Worm (Caenorhabditis elegans) whole organism, L3 larva: ENCODE data around the gene F26D2.16.

Experiments
- R02D3.7 ChIP-seq: fragments of 150-350 bp; optimal IDR thresholded peaks from 2 replicates; lab custom pipeline; 2014; ENCODE audit warnings: missing biosample characterization, missing genetic modification characterization
- ZK546.5 ChIP-seq: sonication (generic microtip); optimal IDR thresholded peaks from 2 replicates; lab custom pipeline; 2017; ENCODE audit warnings: missing biosample characterization, missing genetic modification characterization
- aly-2 ChIP-seq: fragments of 150-350 bp; optimal IDR thresholded peaks from 2 replicates; lab custom pipeline; 2014; ENCODE audit warnings: missing biosample characterization, missing genetic modification characterization
- ama-1 ChIP-seq: fragments of 150-350 bp; optimal IDR thresholded peaks from 2 replicates; lab custom pipeline; 2018
- ceh-16 ChIP-seq: sonication (generic microtip); optimal IDR thresholded peaks from 2 replicates; lab custom pipeline; 2017; ENCODE audit warnings: missing biosample characterization, missing genetic modification characterization
- ceh-28 ChIP-seq: fragments of 150-350 bp; optimal IDR thresholded peaks from 2 replicates; lab custom pipeline; 2014; ENCODE audit warnings: missing biosample characterization, missing genetic modification reagents, missing genetic modification characterization
- ceh-82 ChIP-seq: fragments of 150-350 bp; optimal IDR thresholded peaks from 2 replicates; lab custom pipeline; 2014; ENCODE audit warnings: missing biosample characterization, missing genetic modification characterization
- ceh-9 ChIP-seq: sonication (generic microtip); optimal IDR thresholded peaks from 2 replicates; lab custom pipeline; 2018; ENCODE audit warnings: missing biosample characterization, missing genetic modification characterization
- daf-12 ChIP-seq: fragments of 150-350 bp; optimal IDR thresholded peaks from 2 replicates; lab custom pipeline; 2014; ENCODE audit warnings: missing biosample characterization, missing genetic modification reagents, missing genetic modification characterization
- egl-27 ChIP-seq: sonication (generic microtip); optimal IDR thresholded peaks from 4 replicates; lab custom pipeline; 2017; ENCODE audit warnings: missing biosample characterization, missing genetic modification reagents, missing genetic modification characterization
- egl-5 ChIP-seq: fragments of 150-350 bp; optimal IDR thresholded peaks from 2 replicates; lab custom pipeline; 2017; ENCODE audit warnings: missing biosample characterization, missing genetic modification reagents, missing genetic modification characterization, inconsistent platforms
- elt-1 ChIP-seq: fragments of 150-350 bp; optimal IDR thresholded peaks from 2 replicates; lab custom pipeline; 2014; ENCODE audit warnings: missing biosample characterization, missing genetic modification characterization
- elt-2 ChIP-seq: sonication (generic microtip); optimal IDR thresholded peaks from 2 replicates; lab custom pipeline; 2016; ENCODE audit warnings: missing genetic modification reagents, mild to moderate bottlenecking, missing genetic modification characterization, missing compliant biosample characterization
- elt-3 ChIP-seq, 3 experiments: fragments of 150-350 bp in 1 of 3; sonication (generic microtip) in 2 of 3; optimal IDR thresholded peaks; 2 replicates in 2 of 3; 4 replicates in 1 of 3; lab custom pipeline; 2014 to 2017; ENCODE audit warnings: missing biosample characterization in 3 of 3, missing genetic modification characterization in 3 of 3
- eor-1 ChIP-seq, 2 experiments: fragments of 150-350 bp; optimal IDR thresholded peaks; 2 replicates each; lab custom pipeline; 2014 to 2018; ENCODE audit warnings: missing biosample characterization in 2 of 2, missing genetic modification characterization in 2 of 2
- fkh-2 ChIP-seq: fragments of 150-350 bp; optimal IDR thresholded peaks from 2 replicates; lab custom pipeline; 2014; ENCODE audit warnings: missing biosample characterization, missing genetic modification reagents, missing genetic modification characterization
- fos-1 ChIP-seq: fragments of 150-350 bp; optimal IDR thresholded peaks from 2 replicates; lab custom pipeline; 2014; ENCODE audit warnings: missing biosample characterization, missing genetic modification characterization
- hmg-11 ChIP-seq: sonication (generic microtip); optimal IDR thresholded peaks from 2 replicates; lab custom pipeline; 2016; ENCODE audit warnings: missing genetic modification characterization, missing compliant biosample characterization
- lin-15B ChIP-seq: fragments of 150-350 bp; optimal IDR thresholded peaks from 2 replicates; lab custom pipeline; 2014; ENCODE audit warnings: missing biosample characterization, missing genetic modification characterization
- lin-39 ChIP-seq: fragments of 150-350 bp; optimal IDR thresholded peaks from 2 replicates; lab custom pipeline; 2018; ENCODE audit warnings: missing biosample characterization, missing genetic modification reagents, missing genetic modification characterization
- lsy-12 ChIP-seq: sonication (generic microtip); optimal IDR thresholded peaks from 2 replicates; lab custom pipeline; 2016; ENCODE audit warnings: mild to moderate bottlenecking, missing genetic modification characterization, missing compliant biosample characterization
- mdl-1 ChIP-seq: fragments of 150-350 bp; optimal IDR thresholded peaks from 2 replicates; lab custom pipeline; 2014; ENCODE audit warnings: missing biosample characterization, missing genetic modification characterization
- mml-1 ChIP-seq: fragments of 150-350 bp; sonication (generic microtip); optimal IDR thresholded peaks from 3 replicates; lab custom pipeline; 2014; ENCODE audit warnings: missing biosample characterization, missing genetic modification characterization
- nfya-1 ChIP-seq: sonication (generic microtip); optimal IDR thresholded peaks from 2 replicates; lab custom pipeline; 2017; ENCODE audit warnings: missing genetic modification characterization, mild to moderate bottlenecking, missing compliant biosample characterization, antibody characterized with exemption, moderate library complexity; ENCODE audit not compliant: insufficient read depth
- nhr-11 ChIP-seq: fragments of 150-350 bp; optimal IDR thresholded peaks from 2 replicates; lab custom pipeline; 2014; ENCODE audit warnings: missing biosample characterization, missing genetic modification characterization
- nhr-12 ChIP-seq: fragments of 150-350 bp; optimal IDR thresholded peaks from 2 replicates; lab custom pipeline; 2014; ENCODE audit warnings: missing biosample characterization, missing genetic modification characterization
- nhr-23 ChIP-seq: fragments of 150-350 bp; optimal IDR thresholded peaks from 2 replicates; lab custom pipeline; 2014; ENCODE audit warnings: missing biosample characterization, missing genetic modification reagents, missing genetic modification characterization
- nhr-237 ChIP-seq: fragments of 150-350 bp; optimal IDR thresholded peaks from 2 replicates; lab custom pipeline; 2014; ENCODE audit warnings: missing biosample characterization, missing genetic modification characterization
- nhr-25 ChIP-seq: sonication (generic microtip); optimal IDR thresholded peaks from 2 replicates; lab custom pipeline; 2017; ENCODE audit warnings: missing biosample characterization, missing genetic modification characterization
- nhr-43 ChIP-seq: sonication (generic microtip); optimal IDR thresholded peaks from 2 replicates; lab custom pipeline; 2016; ENCODE audit warnings: mild to moderate bottlenecking, missing genetic modification characterization, missing compliant biosample characterization; ENCODE audit not compliant: poor library complexity, severe bottlenecking
- nhr-67 ChIP-seq: fragments of 150-350 bp; optimal IDR thresholded peaks from 2 replicates; lab custom pipeline; 2014; ENCODE audit warnings: missing biosample characterization, missing genetic modification characterization
- pha-4 ChIP-seq: fragments of 150-350 bp; optimal IDR thresholded peaks from 2 replicates; lab custom pipeline; 2014; ENCODE audit warnings: missing biosample characterization, missing genetic modification reagents, missing genetic modification characterization
- pqm-1 ChIP-seq: fragments of 150-350 bp; optimal IDR thresholded peaks from 2 replicates; lab custom pipeline; 2017; ENCODE audit warnings: missing biosample characterization, missing genetic modification characterization, inconsistent platforms
- sea-2 ChIP-seq: fragments of 150-350 bp; sonication (generic microtip); optimal IDR thresholded peaks from 4 replicates; lab custom pipeline; 2014; ENCODE audit warnings: missing biosample characterization, missing genetic modification reagents, missing genetic modification characterization
- skn-1 ChIP-seq: fragments of 150-350 bp; optimal IDR thresholded peaks from 2 replicates; lab custom pipeline; 2014; ENCODE audit warnings: missing biosample characterization, missing genetic modification characterization
- snpc-4 ChIP-seq: fragments of 150-350 bp; optimal IDR thresholded peaks from 2 replicates; lab custom pipeline; 2014; ENCODE audit warnings: missing biosample characterization, missing genetic modification characterization
- tbx-2 ChIP-seq: sonication (generic microtip); optimal IDR thresholded peaks from 2 replicates; lab custom pipeline; 2016; ENCODE audit warnings: mild to moderate bottlenecking, missing genetic modification characterization, missing compliant biosample characterization
- unc-39 ChIP-seq: sonication (generic microtip); optimal IDR thresholded peaks from 4 replicates; lab custom pipeline; 2017; ENCODE audit warnings: missing biosample characterization, missing genetic modification characterization
- unc-62 ChIP-seq: fragments of 150-350 bp; sonication (generic microtip); optimal IDR thresholded peaks from 4 replicates; lab custom pipeline; 2014; ENCODE audit warnings: missing biosample characterization, missing genetic modification reagents, missing genetic modification characterization
- zag-1 ChIP-seq: fragments of 150-350 bp; optimal IDR thresholded peaks from 2 replicates; lab custom pipeline; 2014; ENCODE audit warnings: missing biosample characterization, missing genetic modification characterization
- ztf-11 ChIP-seq: fragments of 150-350 bp; optimal IDR thresholded peaks from 2 replicates; lab custom pipeline; 2014; ENCODE audit warnings: missing biosample characterization, missing genetic modification characterization
- ztf-4 ChIP-seq: fragments of 150-350 bp; optimal IDR thresholded peaks from 2 replicates; lab custom pipeline; 2014; ENCODE audit warnings: missing biosample characterization, missing genetic modification characterization

The F26D2.16 gene

DNA sequence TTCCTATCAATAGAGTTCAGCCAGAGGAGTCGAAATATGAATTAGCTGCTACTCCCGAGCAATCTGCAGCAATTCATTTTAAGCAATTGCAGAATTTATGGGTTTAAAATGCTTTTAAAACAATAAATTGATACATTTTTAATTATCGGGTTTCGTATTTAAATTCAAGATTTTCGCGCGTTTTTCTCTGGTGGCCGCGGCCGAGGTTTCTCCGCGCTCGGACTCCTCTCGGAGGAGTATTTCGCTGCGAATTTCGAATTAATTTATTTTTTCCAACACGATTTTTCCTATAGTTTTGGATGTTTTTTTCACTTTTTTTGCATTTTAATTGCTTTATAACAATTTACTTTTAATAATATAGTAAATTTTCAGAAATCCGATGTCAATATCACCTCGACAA, 18.1 kb downstream of the F26D2.16 start, which contains the start of gene F13A7.14 (continued):
- TF ChIP-seq unc-39 (tag; lab: Kevin White, UChicago) (no peak), sea-2 (GFP tag; lab: Kevin White, UChicago) (no peak), hmg-11 (tag; lab: Kevin White, UChicago) (peak; percentile 63)

DNA sequence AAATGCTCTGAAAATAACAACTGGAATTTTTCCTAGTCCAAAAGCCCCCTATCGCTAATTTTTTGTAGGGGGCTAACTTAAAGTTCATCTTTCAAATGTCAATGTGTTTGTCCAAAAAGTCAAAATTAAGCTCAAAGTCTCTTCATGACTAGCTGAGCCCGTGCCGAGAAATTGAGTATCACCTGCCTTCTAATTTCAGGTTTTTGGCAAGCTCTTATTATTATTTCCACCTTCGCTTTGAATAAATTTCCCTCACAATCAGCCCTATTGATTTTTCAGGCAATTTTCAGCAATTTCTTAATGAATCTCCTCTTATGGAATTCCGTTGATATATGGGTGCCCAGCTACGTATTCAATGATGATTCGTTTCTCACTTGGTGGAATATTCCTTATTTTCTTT, 20.3 kb downstream of the F26D2.16 start, which contains the start of gene sre-36:
sre-36 (plus strand) TSS at position 301 of the 400 bp plus-strand sequence.
- no peak for TF ChIP-seq elt-3 (tag; optimal IDR thresholded peaks at IDR 0.05; lab: Kevin White, UChicago)
- no peak for TF ChIP-seq fos-1 (tag; lab: Kevin White, UChicago)
- no peak for TF ChIP-seq aly-2 (tag; lab: Kevin White, UChicago)
- TF ChIP-seq fkh-2 (tag; lab: Kevin White, UChicago): no peak
- TF ChIP-seq ama-1 (lab: Kevin White, UChicago): no peak
- no peak for TF ChIP-seq pqm-1 (tag; lab: Kevin White, UChicago)
- no peak for TF ChIP-seq daf-12 (tag; lab: Kevin White, UChicago)
- no peak for TF ChIP-seq tbx-2 (tag; lab: Kevin White, UChicago)
- no peak for TF ChIP-seq unc-62 (GFP tag; lab: Kevin White, UChicago)
- no peak for TF ChIP-seq eor-1 (tag; optimal IDR thresholded peaks at IDR 0.05; lab: Kevin White, UChicago)
- TF ChIP-seq R02D3.7 (tag; lab: Kevin White, UChicago): no peak
- TF ChIP-seq skn-1 (tag; lab: Kevin White, UChicago): no peak
- no peak for TF ChIP-seq nhr-11 (tag; lab: Kevin White, UChicago)
- TF ChIP-seq nfya-1 (tag; lab: Kevin White, UChicago): no peak
- no peak for TF ChIP-seq unc-39 (tag; lab: Kevin White, UChicago)
- TF ChIP-seq mml-1 (tag; lab: Kevin White, UChicago): no peak
- no peak for TF ChIP-seq ceh-82
- TF ChIP-seq nhr-43: no peak
- TF ChIP-seq egl-27 (tag; lab: Kevin White, UChicago): no peak
- TF ChIP-seq, all 47 proteins: peak for 0

DNA sequence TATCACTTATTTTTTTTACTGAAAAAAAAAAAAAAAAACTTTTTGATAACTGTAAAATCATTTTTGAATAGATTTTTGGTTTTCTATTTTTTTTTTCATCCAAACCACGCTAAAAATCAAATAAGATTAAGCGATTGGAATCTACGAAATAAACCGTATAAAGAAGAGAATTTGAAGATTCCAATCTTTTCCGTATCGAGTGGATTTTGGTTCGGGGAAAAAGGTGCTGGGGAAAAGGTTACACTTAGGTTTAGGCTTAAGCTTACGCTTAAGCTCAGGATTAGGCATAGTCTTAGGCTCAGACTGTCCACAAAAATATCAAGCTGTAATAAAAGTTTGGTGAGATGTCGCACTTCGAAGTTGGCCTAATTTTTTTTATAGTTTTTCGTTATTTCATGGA, 23.9 kb downstream of the F26D2.16 start, which contains the start of gene F13A7.12:
F13A7.12 (plus strand) TSS at position 301 of the 400 bp plus-strand sequence.
- TF ChIP-seq tbx-2 (tag; lab: Kevin White, UChicago) (no peak), elt-3 (tag; optimal IDR thresholded peaks at IDR 0.05; lab: Kevin White, UChicago) (no peak), eor-1 (tag; optimal IDR thresholded peaks at IDR 0.05; lab: Kevin White, UChicago) (no peak), aly-2 (tag; lab: Kevin White, UChicago) (no peak), fos-1 (tag; lab: Kevin White, UChicago) (no peak), skn-1 (tag; lab: Kevin White, UChicago) (no peak), zag-1 (tag; lab: Kevin White, UChicago) (no peak), lin-39 (tag; lab: Kevin White, UChicago) (no peak), pha-4 (tag; lab: Kevin White, UChicago) (no peak), lsy-12 (no peak), nhr-25 (tag; lab: Kevin White, UChicago) (no peak), sea-2 (GFP tag; lab: Kevin White, UChicago) (no peak), snpc-4 (no peak), nhr-23 (tag; lab: Kevin White, UChicago) (no peak), nhr-11 (tag; lab: Kevin White, UChicago) (no peak), mdl-1 (tag; lab: Kevin White, UChicago) (no peak), unc-39 (tag; lab: Kevin White, UChicago) (no peak), ceh-9 (tag; lab: Kevin White, UChicago) (no peak)

DNA sequence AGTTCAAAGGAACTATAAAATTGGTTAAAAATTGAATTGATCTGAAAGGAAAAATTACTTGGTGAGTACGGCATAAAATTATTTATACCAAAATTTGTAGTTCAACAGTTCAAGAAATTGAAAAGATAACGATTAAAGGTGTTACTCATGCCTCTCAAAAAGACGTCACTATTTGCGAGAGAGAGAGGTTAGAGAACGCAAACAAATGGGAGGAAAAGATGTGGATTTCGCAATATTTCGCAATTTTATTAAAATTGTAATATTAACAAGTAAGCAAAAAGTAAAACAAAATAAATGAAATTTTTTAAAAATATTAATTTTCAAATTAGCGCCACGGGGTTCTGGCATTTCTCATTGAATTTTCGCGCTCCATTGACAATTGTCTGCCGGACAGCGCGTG, 24.5 kb downstream of the F26D2.16 start, which contains the start of gene F13A7.11:
F13A7.11 (minus strand) TSS at position 174 of the 400 bp plus-strand sequence.
- TF ChIP-seq fos-1 (tag; lab: Kevin White, UChicago): no peak
- TF ChIP-seq lin-15B (tag; lab: Kevin White, UChicago): no peak
- TF ChIP-seq unc-39 (tag; lab: Kevin White, UChicago): no peak
- peak; percentile 8 for TF ChIP-seq ceh-28 (tag; lab: Kevin White, UChicago)
- TF ChIP-seq mdl-1 (tag; lab: Kevin White, UChicago): no peak
- TF ChIP-seq unc-62 (GFP tag; lab: Kevin White, UChicago): no peak
- TF ChIP-seq ZK546.5 (tag; lab: Kevin White, UChicago): no peak
- TF ChIP-seq nhr-11 (tag; lab: Kevin White, UChicago): no peak
- TF ChIP-seq ztf-11 (tag; lab: Kevin White, UChicago): no peak
- TF ChIP-seq aly-2 (tag; lab: Kevin White, UChicago): no peak
- peak; percentile 74 for TF ChIP-seq elt-2 (tag; lab: Kevin White, UChicago)
- TF ChIP-seq nhr-43: no peak
- TF ChIP-seq sea-2 (GFP tag; lab: Kevin White, UChicago): no peak
- TF ChIP-seq daf-12 (tag; lab: Kevin White, UChicago): no peak
- TF ChIP-seq ama-1 (lab: Kevin White, UChicago): no peak
- TF ChIP-seq elt-1 (tag; lab: Kevin White, UChicago): no peak
- TF ChIP-seq skn-1 (tag; lab: Kevin White, UChicago): no peak
- no peak for TF ChIP-seq ceh-82
- no peak for TF ChIP-seq nhr-67 (tag; lab: Kevin White, UChicago)
- TF ChIP-seq nhr-12 (tag; lab: Kevin White, UChicago): no peak
- no peak for TF ChIP-seq fkh-2 (tag; lab: Kevin White, UChicago)
- TF ChIP-seq hmg-11 (tag; lab: Kevin White, UChicago): peak; percentile 1
- TF ChIP-seq tbx-2 (tag; lab: Kevin White, UChicago): no peak
- TF ChIP-seq pqm-1 (tag; lab: Kevin White, UChicago): peak; percentile 86
- no peak for TF ChIP-seq nfya-1 (tag; lab: Kevin White, UChicago)
- no peak for TF ChIP-seq egl-27 (tag; lab: Kevin White, UChicago)
- TF ChIP-seq nhr-25 (tag; lab: Kevin White, UChicago): no peak
- TF ChIP-seq ztf-4 (tag; lab: Kevin White, UChicago): no peak
- no peak for TF ChIP-seq egl-5
- no peak for TF ChIP-seq ceh-16 (tag; lab: Kevin White, UChicago)
- no peak for TF ChIP-seq ceh-9 (tag; lab: Kevin White, UChicago)
- no peak for TF ChIP-seq nhr-237 (tag; lab: Kevin White, UChicago)
- TF ChIP-seq zag-1 (tag; lab: Kevin White, UChicago): no peak
